Fruit fly (Drosophila melanogaster): ENCODE results near the gene CG16734.

DNA sequence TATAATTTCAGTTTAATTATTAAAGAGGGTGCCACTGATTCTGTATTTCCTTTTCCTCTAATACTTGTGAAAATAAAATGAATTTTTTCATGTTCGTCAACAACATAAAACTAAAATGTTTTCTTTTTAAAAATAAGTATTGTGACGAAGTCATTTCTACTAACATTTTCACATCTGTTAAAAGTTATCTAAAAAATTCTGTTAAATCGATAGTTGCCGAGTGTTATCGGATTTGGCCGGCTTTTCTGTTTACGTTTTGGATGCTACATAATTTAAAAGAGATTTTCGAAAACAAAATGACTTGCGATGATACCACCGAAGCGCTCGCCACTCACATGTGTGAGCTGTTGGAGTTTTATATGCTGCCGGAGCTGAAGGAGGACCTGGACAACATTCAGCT lies at the start of gene CG16734:
- TF ChIP-seq psq (GFP tag; optimal IDR thresholded peaks at IDR 0.05) (no peak), Jra (GFP tag; optimal IDR thresholded peaks at IDR 0.05) (no peak), usp (GFP tag; optimal IDR thresholded peaks at IDR 0.05) (no peak), tai (GFP tag; optimal IDR thresholded peaks at IDR 0.05) (no peak), br (GFP tag; optimal IDR thresholded peaks at IDR 0.05) (no peak), OdsH (GFP tag; optimal IDR thresholded peaks at IDR 0.05) (no peak), h (GFP tag; optimal IDR thresholded peaks at IDR 0.05) (no peak), rgr (GFP tag; optimal IDR thresholded peaks at IDR 0.05) (no peak), GATAd (GFP tag; optimal IDR thresholded peaks at IDR 0.05) (no peak)
